Worm (Caenorhabditis elegans): ENCODE data around the gene tomm-20.

ce11 chrV:12301985-12302591 is 41.2 kb downstream of the tomm-20 start, which contains the start of the genes frm-7 and F55C5.17:
- TF ChIP-seq mls-2 (tag; optimal IDR thresholded peaks at IDR 0.05): no peak
- TF ChIP-seq elt-3 (tag; optimal IDR thresholded peaks at IDR 0.05): no peak
- TF ChIP-seq unc-62 (GFP tag; optimal IDR thresholded peaks at IDR 0.05): no peak
- TF ChIP-seq nhr-76 (tag; optimal IDR thresholded peaks at IDR 0.05): no peak
- TF ChIP-seq snpc-4 (tag; optimal IDR thresholded peaks at IDR 0.05): no peak
- TF ChIP-seq bed-3 (GFP tag; optimal IDR thresholded peaks at IDR 0.05): no peak
- TF ChIP-seq elt-1 (tag; optimal IDR thresholded peaks at IDR 0.05; ENCODE audit: borderline replicate concordance, insufficient read depth): no peak
- no peak for TF ChIP-seq unc-39 (tag; optimal IDR thresholded peaks at IDR 0.05)
- no peak for TF ChIP-seq sptf-1 (tag; optimal IDR thresholded peaks at IDR 0.05)
- no peak for TF ChIP-seq nhr-12 (tag; optimal IDR thresholded peaks at IDR 0.05)
- TF ChIP-seq ztf-11 (tag; optimal IDR thresholded peaks at IDR 0.05): no peak

Measured in whole organism, mixed stage, embryonic.